Fruit fly (Drosophila melanogaster) whole organism, embryonic: ENCODE measurements around the gene Gyc88E.

ENCODE experiments used
- Aef1 ChIP-seq: fragments of 200-800 bp; sonication (Bioruptor generic); IDR thresholded peaks from 3 replicates; pipeline ENCODE4 v1.3.6; 2022; ENCODE audit warnings: missing biosample characterization, missing genetic modification characterization
- Asciz ChIP-seq: fragments of 200-800 bp; sonication (Bioruptor generic); optimal IDR thresholded peaks from 2 replicates; lab custom pipeline; 2017; ENCODE audit warnings: missing biosample characterization, mild to moderate bottlenecking, missing genetic modification characterization, missing genetic modification reagents
- Atf6 ChIP-seq: fragments of 200-800 bp; sonication (Bioruptor generic); IDR thresholded peaks from 2 replicates; pipeline ENCODE4 v1.3.6; 2022; ENCODE audit warnings: missing biosample characterization, missing genetic modification characterization
- CG10366 ChIP-seq: fragments of 200-800 bp; sonication (Bioruptor generic); IDR thresholded peaks from 2 replicates; pipeline ENCODE4 v1.3.6; 2022; ENCODE audit warnings: missing biosample characterization, missing genetic modification characterization
- CG10654 ChIP-seq: fragments of 200-800 bp; sonication (Bioruptor generic); optimal IDR thresholded peaks from 2 replicates; lab custom pipeline; 2016; ENCODE audit warnings: missing biosample characterization, missing genetic modification characterization
- CG11247 ChIP-seq: fragments of 200-800 bp; sonication (Bioruptor generic); IDR thresholded peaks from 2 replicates; pipeline ENCODE4 v1.3.6; 2022; ENCODE audit warnings: missing biosample characterization, missing genetic modification characterization
- CG12155 ChIP-seq: fragments of 200-800 bp; sonication (Bioruptor generic); optimal IDR thresholded peaks from 3 replicates; lab custom pipeline; 2016; ENCODE audit warnings: missing biosample characterization, missing genetic modification characterization
- CG12744 ChIP-seq: fragments of 200-800 bp; sonication (Bioruptor generic); optimal IDR thresholded peaks from 2 replicates; lab custom pipeline; 2016; ENCODE audit warnings: missing biosample characterization, missing genetic modification characterization
- CG13287 ChIP-seq: fragments of 200-800 bp; sonication (Bioruptor generic); IDR thresholded peaks from 2 replicates; pipeline ENCODE4 v1.3.6; 2022; ENCODE audit warnings: missing biosample characterization, missing genetic modification characterization; ENCODE audit not compliant: partially characterized antibody
- CG15073 ChIP-seq: fragments of 200-800 bp; sonication (Bioruptor generic); optimal IDR thresholded peaks from 2 replicates; lab custom pipeline; 2016; ENCODE audit warnings: missing biosample characterization, missing genetic modification characterization
- CG2199 ChIP-seq: fragments of 200-800 bp; sonication (Bioruptor generic); IDR thresholded peaks from 3 replicates; pipeline ENCODE4 v1.3.6; 2022; ENCODE audit warnings: missing biosample characterization, missing genetic modification characterization
- CG3281 ChIP-seq: fragments of 200-800 bp; sonication (Bioruptor generic); optimal IDR thresholded peaks from 3 replicates; lab custom pipeline; 2017; ENCODE audit warnings: missing biosample characterization, mild to moderate bottlenecking, missing genetic modification characterization
- CG34376 ChIP-seq: fragments of 200-800 bp; sonication (Bioruptor generic); optimal IDR thresholded peaks from 2 replicates; lab custom pipeline; 2018; ENCODE audit warnings: missing biosample characterization, mild to moderate bottlenecking, missing genetic modification characterization
- CG34422 ChIP-seq: fragments of 200-800 bp; sonication (Bioruptor generic); IDR thresholded peaks from 3 replicates; pipeline ENCODE4 v1.3.6; 2022; ENCODE audit warnings: missing biosample characterization, missing genetic modification characterization
- CG4360 ChIP-seq: fragments of 200-800 bp; sonication (Bioruptor generic); IDR thresholded peaks from 2 replicates; pipeline ENCODE4 v1.3.6; 2022; ENCODE audit warnings: missing biosample characterization, missing genetic modification characterization
- CG6791 ChIP-seq: fragments of 200-800 bp; sonication (Bioruptor generic); IDR thresholded peaks from 3 replicates; pipeline ENCODE4 v1.3.6; 2022; ENCODE audit warnings: missing biosample characterization, missing genetic modification characterization; ENCODE audit not compliant: partially characterized antibody
- CG8359 ChIP-seq: fragments of 200-800 bp; sonication (Bioruptor generic); optimal IDR thresholded peaks from 2 replicates; lab custom pipeline; 2017; ENCODE audit warnings: missing biosample characterization, mild to moderate bottlenecking, missing genetic modification characterization, borderline replicate concordance
- CG9932 ChIP-seq: fragments of 200-800 bp; sonication (Bioruptor generic); IDR thresholded peaks from 2 replicates; pipeline ENCODE4 v1.3.6; 2022; ENCODE audit warnings: missing biosample characterization, missing genetic modification characterization
- CoRest ChIP-seq: fragments of 200-800 bp; sonication (Bioruptor generic); optimal IDR thresholded peaks from 3 replicates; lab custom pipeline; 2018; ENCODE audit warnings: missing biosample characterization, mild to moderate bottlenecking, missing genetic modification characterization, moderate library complexity
- D19B ChIP-seq: fragments of 200-800 bp; sonication (Bioruptor generic); optimal IDR thresholded peaks from 2 replicates; lab custom pipeline; 2017; ENCODE audit warnings: missing biosample characterization, mild to moderate bottlenecking, missing genetic modification characterization
- Dad ChIP-seq: fragments of 200-800 bp; sonication (Bioruptor generic); optimal IDR thresholded peaks from 3 replicates; lab custom pipeline; 2016; ENCODE audit warnings: missing biosample characterization, missing genetic modification characterization
- Dek ChIP-seq: fragments of 200-800 bp; sonication (Bioruptor generic); optimal IDR thresholded peaks from 3 replicates; lab custom pipeline; 2019; ENCODE audit warnings: missing biosample characterization, mild to moderate bottlenecking, missing genetic modification characterization, moderate library complexity
- Elba2 ChIP-seq: fragments of 200-800 bp; sonication (Bioruptor generic); optimal IDR thresholded peaks from 3 replicates; lab custom pipeline; 2016; ENCODE audit warnings: missing biosample characterization, missing genetic modification characterization
- H2.0 ChIP-seq: fragments of 200-800 bp; sonication (Bioruptor generic); IDR thresholded peaks from 2 replicates; pipeline ENCODE4 v1.3.6; 2022; ENCODE audit warnings: missing biosample characterization, missing genetic modification characterization
- Nf-YA ChIP-seq: fragments of 200-800 bp; sonication (Bioruptor generic); IDR thresholded peaks from 2 replicates; pipeline ENCODE4 v1.3.6; 2022; ENCODE audit warnings: missing biosample characterization, missing genetic modification characterization
- Nf-YB ChIP-seq: fragments of 200-800 bp; sonication (Bioruptor generic); optimal IDR thresholded peaks from 3 replicates; lab custom pipeline; 2019; ENCODE audit warnings: missing biosample characterization, mild to moderate bottlenecking, missing genetic modification characterization, moderate library complexity
- Opbp ChIP-seq: fragments of 200-800 bp; sonication (Bioruptor generic); IDR thresholded peaks from 3 replicates; pipeline ENCODE4 v1.3.6; 2022; ENCODE audit warnings: missing biosample characterization, missing genetic modification characterization; ENCODE audit not compliant: partially characterized antibody
- Rx ChIP-seq: fragments of 200-800 bp; sonication (Bioruptor generic); IDR thresholded peaks from 2 replicates; pipeline ENCODE4 v1.3.6; 2022; ENCODE audit warnings: missing biosample characterization, missing genetic modification characterization
- Side ChIP-seq: fragments of 200-800 bp; sonication (Bioruptor generic); optimal IDR thresholded peaks from 2 replicates; lab custom pipeline; 2016; ENCODE audit warnings: missing biosample characterization, missing genetic modification characterization
- Xrp1 ChIP-seq: fragments of 200-800 bp; sonication (Bioruptor generic); IDR thresholded peaks from 2 replicates; pipeline ENCODE4 v1.3.6; 2022; ENCODE audit warnings: missing biosample characterization, missing genetic modification characterization
- ase ChIP-seq: fragments of 200-800 bp; sonication (Bioruptor generic); IDR thresholded peaks from 3 replicates; pipeline ENCODE4 v1.3.6; 2022; ENCODE audit warnings: missing biosample characterization, missing genetic modification characterization
- crol ChIP-seq: fragments of 200-800 bp; sonication (Bioruptor generic); IDR thresholded peaks from 2 replicates; pipeline ENCODE4 v1.3.6; 2022; ENCODE audit warnings: missing biosample characterization, missing genetic modification characterization
- cwo ChIP-seq: fragments of 200-800 bp; sonication (Bioruptor generic); optimal IDR thresholded peaks from 3 replicates; lab custom pipeline; 2017; ENCODE audit warnings: missing biosample characterization, missing genetic modification characterization, mild to moderate bottlenecking, moderate library complexity, missing genetic modification reagents
- exex ChIP-seq: fragments of 200-800 bp; sonication (Bioruptor generic); optimal IDR thresholded peaks from 4 replicates; lab custom pipeline; 2018; ENCODE audit warnings: missing biosample characterization, mild to moderate bottlenecking, missing genetic modification characterization, moderate library complexity
- eyg ChIP-seq: fragments of 200-800 bp; sonication (Bioruptor generic); optimal IDR thresholded peaks from 3 replicates; lab custom pipeline; 2016; ENCODE audit warnings: missing biosample characterization, missing genetic modification characterization
- fu2 ChIP-seq: fragments of 200-800 bp; sonication (Bioruptor generic); optimal IDR thresholded peaks from 2 replicates; lab custom pipeline; 2016; ENCODE audit warnings: missing biosample characterization, missing genetic modification characterization
- grn ChIP-seq: fragments of 200-800 bp; sonication (Bioruptor generic); optimal IDR thresholded peaks from 3 replicates; lab custom pipeline; 2017; ENCODE audit warnings: missing biosample characterization, missing genetic modification characterization
- ham ChIP-seq: fragments of 200-800 bp; sonication (Bioruptor generic); IDR thresholded peaks from 2 replicates; pipeline ENCODE4 v1.3.6; 2022; ENCODE audit warnings: missing biosample characterization, missing genetic modification characterization
- jigr1 ChIP-seq: fragments of 200-800 bp; sonication (Bioruptor generic); IDR thresholded peaks from 3 replicates; pipeline ENCODE4 v1.3.6; 2022; ENCODE audit warnings: missing biosample characterization, missing genetic modification characterization
- lola ChIP-seq, 3 experiments: fragments of >200 bp in 2 of 3; fragments of 200-800 bp in 1 of 3; sonication (Bioruptor generic) in 1 of 3; optimal IDR thresholded peaks; 2 replicates each; lab custom pipeline; 2017 to 2019; ENCODE audit warnings: missing biosample characterization in 3 of 3, missing genetic modification characterization in 3 of 3, mild to moderate bottlenecking in 1 of 3, moderate library complexity in 1 of 3
- nau ChIP-seq: fragments of 200-800 bp; sonication (Bioruptor generic); optimal IDR thresholded peaks from 3 replicates; lab custom pipeline; 2017; ENCODE audit warnings: missing biosample characterization, mild to moderate bottlenecking, missing genetic modification characterization, missing genetic modification reagents
- org-1 ChIP-seq: fragments of 200-800 bp; sonication (Bioruptor generic); optimal IDR thresholded peaks from 2 replicates; lab custom pipeline; 2017; ENCODE audit warnings: missing biosample characterization, missing genetic modification characterization
- repo ChIP-seq: fragments of 200-800 bp; sonication (Bioruptor generic); optimal IDR thresholded peaks from 2 replicates; lab custom pipeline; 2016; ENCODE audit warnings: missing biosample characterization, missing genetic modification characterization
- salm ChIP-seq: fragments of 200-800 bp; sonication (Bioruptor generic); optimal IDR thresholded peaks from 2 replicates; lab custom pipeline; 2018; ENCODE audit warnings: missing biosample characterization, mild to moderate bottlenecking, missing genetic modification characterization
- sd ChIP-seq: fragments of 200-800 bp; sonication (Bioruptor generic); optimal IDR thresholded peaks from 3 replicates; lab custom pipeline; 2018; ENCODE audit warnings: missing biosample characterization, mild to moderate bottlenecking, missing genetic modification characterization, moderate library complexity
- sr ChIP-seq: fragments of 200-800 bp; sonication (Bioruptor generic); IDR thresholded peaks from 3 replicates; pipeline ENCODE4 v1.3.6; 2022; ENCODE audit warnings: missing biosample characterization, missing genetic modification characterization
- ssp ChIP-seq: fragments of 200-800 bp; sonication (Bioruptor generic); IDR thresholded peaks from 2 replicates; pipeline ENCODE4 v1.3.6; 2022; ENCODE audit warnings: missing biosample characterization, missing genetic modification characterization
- sug ChIP-seq: fragments of 200-800 bp; optimal IDR thresholded peaks from 2 replicates; lab custom pipeline; 2019; ENCODE audit warnings: missing biosample characterization, mild to moderate bottlenecking, missing genetic modification characterization, moderate library complexity
- zen ChIP-seq: fragments of 200-800 bp; sonication (Bioruptor generic); optimal IDR thresholded peaks from 3 replicates; lab custom pipeline; 2018; ENCODE audit warnings: missing biosample characterization, mild to moderate bottlenecking, missing genetic modification characterization, moderate library complexity
- zf30C ChIP-seq: fragments of 200-800 bp; sonication (Bioruptor generic); optimal IDR thresholded peaks from 3 replicates; lab custom pipeline; 2018; ENCODE audit warnings: missing biosample characterization, mild to moderate bottlenecking, missing genetic modification characterization
- zfh1 ChIP-seq: fragments of 200-800 bp; sonication (Bioruptor generic); IDR thresholded peaks from 3 replicates; pipeline ENCODE4 v1.3.6; 2022; ENCODE audit warnings: missing biosample characterization, missing genetic modification characterization

The Gyc88E gene

DNA sequence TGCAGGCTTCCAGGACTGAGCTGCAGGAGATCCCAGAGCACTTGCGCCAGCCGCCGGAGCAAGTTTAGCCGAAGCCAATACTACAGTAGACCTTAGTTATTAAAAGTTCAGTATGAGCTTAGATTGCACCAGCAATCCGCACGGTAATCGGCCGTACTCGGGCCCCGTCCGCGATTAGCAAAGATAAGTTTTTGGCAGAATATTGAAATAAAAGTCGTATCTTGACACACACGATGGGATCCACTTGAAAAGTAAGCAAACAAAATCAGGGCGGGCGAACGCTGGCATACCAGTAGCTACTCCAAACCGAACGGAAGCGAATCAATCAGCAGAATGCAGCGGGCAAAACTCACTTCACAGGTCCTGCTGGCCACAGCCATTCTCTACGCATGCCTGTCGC, 80.1 kb downstream of the Gyc88E start, which contains the start of gene CG34316 (continued):
- TF ChIP-seq CG10366 (GFP tag; lab: Robert Waterston, UW) (no peak), Opbp (no peak), CoRest (tag; lab: Kevin White, UChicago) (no peak), Side (no peak)

DNA sequence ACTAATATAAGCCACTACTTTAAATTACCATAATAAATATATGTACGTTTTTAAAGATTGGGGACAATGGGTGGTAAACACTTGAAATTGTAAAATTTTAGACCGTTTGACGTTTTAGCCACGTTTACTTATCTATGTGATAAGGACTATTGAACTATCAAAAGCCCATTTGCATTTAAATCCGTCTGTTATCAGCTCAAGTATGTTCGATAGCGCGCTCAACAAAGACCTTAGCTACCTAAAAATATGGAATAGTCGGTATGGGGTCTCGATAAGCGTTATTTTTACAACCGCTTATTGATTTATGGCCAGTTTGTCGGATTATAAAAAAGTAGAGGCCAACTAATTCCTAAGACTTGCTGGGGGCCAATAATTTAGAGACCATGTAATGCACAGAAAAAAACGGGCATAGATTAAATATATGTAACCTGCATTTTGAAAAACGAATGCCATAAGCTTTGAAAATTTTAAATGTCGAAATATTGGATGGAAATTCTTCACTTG, 81.5 kb downstream of the Gyc88E start:
- no peak for TF ChIP-seq lola (GFP tag; optimal IDR thresholded peaks at IDR 0.05; lab: Kevin White, UChicago)
- no peak for TF ChIP-seq org-1
- no peak for TF ChIP-seq CG12155 (GFP tag; lab: Kevin White, UChicago)
- no peak for TF ChIP-seq CG34422
- peak; percentile 91 for TF ChIP-seq CG34376 (GFP tag; lab: Kevin White, UChicago)
- no peak for TF ChIP-seq CG10654 (GFP tag; lab: Kevin White, UChicago)
- TF ChIP-seq Asciz (GFP tag; lab: Kevin White, UChicago) = peak; percentile 16
- TF ChIP-seq Dad (GFP tag; lab: Kevin White, UChicago) = no peak
- TF ChIP-seq Nf-YB = no peak
- no peak for TF ChIP-seq sr
- TF ChIP-seq CG2199 (GFP tag; lab: Robert Waterston, UW) = no peak
- TF ChIP-seq Xrp1 (GFP tag; lab: Robert Waterston, UW) = no peak
- TF ChIP-seq jigr1 (GFP tag; lab: Robert Waterston, UW) = no peak
- peak; percentile 1 for TF ChIP-seq cwo (GFP tag; lab: Kevin White, UChicago)
- TF ChIP-seq CG15073 (GFP tag; lab: Kevin White, UChicago) = no peak
- no peak for TF ChIP-seq Aef1 (GFP tag; lab: Robert Waterston, UW)
- TF ChIP-seq sug (tag; lab: Kevin White, UChicago) = peak; percentile 100
- peak; percentile 34 for TF ChIP-seq zf30C (GFP tag; lab: Kevin White, UChicago)
- TF ChIP-seq salm (tag; lab: Kevin White, UChicago) = peak; percentile 1
- no peak for TF ChIP-seq CG12744 (GFP tag; lab: Kevin White, UChicago)
- no peak for TF ChIP-seq nau (GFP tag; lab: Kevin White, UChicago)
- no peak for TF ChIP-seq ase
- TF ChIP-seq ham (GFP tag; lab: Robert Waterston, UW) = no peak
- TF ChIP-seq Atf6 (GFP tag; lab: Robert Waterston, UW) = no peak
- TF ChIP-seq Elba2 = no peak
- no peak for TF ChIP-seq CG8359 (GFP tag; lab: Kevin White, UChicago)
- peak; percentile 12 for TF ChIP-seq CG3281 (GFP tag; lab: Kevin White, UChicago)
- no peak for TF ChIP-seq crol
- no peak for TF ChIP-seq H2.0 (GFP tag; lab: Robert Waterston, UW)
- no peak for TF ChIP-seq CG6791
- TF ChIP-seq exex (tag; lab: Kevin White, UChicago) = peak; percentile 99
- no peak for TF ChIP-seq zen
- TF ChIP-seq D19B (GFP tag; lab: Kevin White, UChicago) = no peak
- TF ChIP-seq fu2 (GFP tag; lab: Kevin White, UChicago) = no peak
- no peak for TF ChIP-seq CG11247 (GFP tag; lab: Robert Waterston, UW)
- TF ChIP-seq CG4360 (GFP tag; lab: Robert Waterston, UW) = no peak
- TF ChIP-seq zfh1 (GFP tag; lab: Robert Waterston, UW) = no peak
- TF ChIP-seq CG9932 (GFP tag; lab: Robert Waterston, UW) = no peak
- no peak for TF ChIP-seq repo (GFP tag; lab: Kevin White, UChicago)
- TF ChIP-seq Nf-YA (GFP tag; lab: Robert Waterston, UW) = no peak
- TF ChIP-seq sd (tag; lab: Kevin White, UChicago) = peak; percentile 97
- no peak for TF ChIP-seq Dek (tag; lab: Kevin White, UChicago)
- no peak for TF ChIP-seq ssp (GFP tag; lab: Robert Waterston, UW)
- no peak for TF ChIP-seq CG13287 (GFP tag; lab: Robert Waterston, UW)
- TF ChIP-seq Rx (GFP tag; lab: Robert Waterston, UW) = no peak
- no peak for TF ChIP-seq eyg (GFP tag; lab: Kevin White, UChicago)
- peak; percentile 42 for TF ChIP-seq grn (GFP tag; lab: Kevin White, UChicago)
